Fruit fly (Drosophila melanogaster): ENCODE data around the gene CG6282.
A peak's percentile ranks its signal among the peaks of the same experiment; 100 is the strongest.

Gene CG6282

DNA sequence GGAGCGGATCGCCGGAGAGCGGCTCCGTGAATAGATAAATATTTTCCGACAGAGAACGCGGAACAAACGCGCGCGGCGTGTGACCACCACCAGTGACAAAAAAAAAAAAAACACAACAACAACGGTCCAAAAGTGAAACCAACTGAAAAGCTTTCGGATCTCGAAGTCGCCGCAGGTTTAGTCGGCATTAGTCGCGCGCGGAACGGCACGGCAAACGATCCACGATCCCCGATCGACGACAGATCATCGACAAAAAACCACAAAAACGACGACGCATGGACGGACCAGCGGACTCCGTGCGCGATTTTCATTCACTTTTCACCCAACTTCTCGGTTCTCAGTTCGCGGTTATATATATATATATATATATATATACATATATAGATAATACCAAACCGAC, 26.0 kb upstream of the CG6282 start (continued):
- no peak for TF ChIP-seq Oaz (GFP tag; IDR thresholded peaks at IDR 0.05)
- no peak for TF ChIP-seq CG7786 (GFP tag; optimal IDR thresholded peaks at IDR 0.05)
- no peak for TF ChIP-seq grau (tag; optimal IDR thresholded peaks at IDR 0.05)
- peak; percentile 6 for TF ChIP-seq Hmr (GFP tag; optimal IDR thresholded peaks at IDR 0.05)
- TF ChIP-seq hb (GFP tag; IDR thresholded peaks at IDR 0.05; ENCODE audit: partially characterized antibody) = no peak
- TF ChIP-seq CG30431 (GFP tag; optimal IDR thresholded peaks at IDR 0.05) = no peak
- no peak for TF ChIP-seq insv (GFP tag; optimal IDR thresholded peaks at IDR 0.05)
- TF ChIP-seq sd (tag; optimal IDR thresholded peaks at IDR 0.05) = peak; percentile 33
- TF ChIP-seq Antp (GFP tag; optimal IDR thresholded peaks at IDR 0.05) = no peak
- TF ChIP-seq da (GFP tag; optimal IDR thresholded peaks at IDR 0.05) = no peak
- peak; percentile 56; the same call in 1 of the 2 replicates for TF ChIP-seq Adf1 (GFP tag; IDR thresholded peaks at IDR 0.05)
- TF ChIP-seq ci (GFP tag; IDR thresholded peaks at IDR 0.05) = 0 out of 3 replicates have a peak, but pooled peaks have one; percentile 36

DNA sequence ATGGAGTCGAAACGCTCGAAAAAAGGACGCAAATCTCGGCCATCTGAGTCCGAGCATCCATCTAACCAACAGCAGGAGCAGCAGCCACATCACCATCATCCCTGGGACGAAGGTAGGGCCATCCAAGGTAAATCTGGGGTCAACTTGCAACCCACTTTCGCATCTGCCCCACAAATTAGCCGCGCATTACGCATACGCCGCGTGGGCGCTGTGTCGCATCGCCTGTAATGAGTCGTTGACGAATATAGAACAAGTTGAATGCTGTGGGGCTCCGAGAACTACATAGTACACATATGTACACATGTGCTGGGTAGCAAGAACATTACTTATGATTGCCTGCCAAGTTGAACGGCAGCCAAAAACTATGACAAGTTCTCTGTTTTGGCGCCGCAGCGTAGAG, 24.9 kb upstream of the CG6282 start:
- peak; percentile 45 for TF ChIP-seq Med (GFP tag)
- peak; percentile 23 for TF ChIP-seq CG12769 (tag; optimal IDR thresholded peaks at IDR 0.05)
- TF ChIP-seq CG14441 (GFP tag; IDR thresholded peaks at IDR 0.05) = peak; percentile 28; the same call in 1 of the 2 replicates
- TF ChIP-seq sr (GFP tag; IDR thresholded peaks at IDR 0.05) = peak; percentile 77
- peak; percentile 64; the same call in 1 of the 2 replicates for TF ChIP-seq CG7372 (GFP tag; IDR thresholded peaks at IDR 0.05)
- no peak for TF ChIP-seq hbn (GFP tag; IDR thresholded peaks at IDR 0.05; ENCODE audit: partially characterized antibody)

DNA sequence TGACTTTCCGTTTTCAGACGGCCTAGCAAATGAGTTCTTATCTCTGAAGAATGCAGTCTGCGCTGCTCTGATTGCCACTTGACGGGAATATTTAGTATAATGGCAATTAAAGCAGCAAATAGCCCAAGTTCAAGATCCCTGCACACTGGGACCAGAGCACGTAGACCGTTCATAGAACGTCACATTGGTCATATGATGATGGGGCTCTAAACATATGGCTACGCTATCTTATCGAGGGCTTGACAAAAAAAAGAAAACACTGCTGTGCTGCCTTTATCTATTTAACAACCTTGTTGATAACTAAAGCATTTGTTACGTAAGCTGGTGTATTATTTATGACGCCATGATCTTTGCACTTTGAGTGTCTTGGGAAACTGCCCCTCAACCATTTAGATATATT, 23.7 kb upstream of the CG6282 start:
- peak in 1 of 2 experiments; percentile 85 for TF ChIP-seq Pdp1 (GFP tag; optimal IDR thresholded peaks at IDR 0.05)
- no peak for TF ChIP-seq CG13894 (tag; optimal IDR thresholded peaks at IDR 0.05)
- no peak for TF ChIP-seq CG12219 (GFP tag; optimal IDR thresholded peaks at IDR 0.05)
- no peak for TF ChIP-seq CG13424 (tag; optimal IDR thresholded peaks at IDR 0.05)
- no peak for TF ChIP-seq dan (GFP tag; IDR thresholded peaks at IDR 0.05)
- TF ChIP-seq CG18011 (GFP tag; optimal IDR thresholded peaks at IDR 0.05) = no peak
- no peak for TF ChIP-seq ind (GFP tag; optimal IDR thresholded peaks at IDR 0.05)
- TF ChIP-seq Poxn (GFP tag; IDR thresholded peaks at IDR 0.05) = no peak
- peak; percentile 23 for TF ChIP-seq CG34376 (GFP tag; optimal IDR thresholded peaks at IDR 0.05)
- no peak for TF ChIP-seq sqz (GFP tag; optimal IDR thresholded peaks at IDR 0.05)
- TF ChIP-seq zfh1 (GFP tag; IDR thresholded peaks at IDR 0.05) = no peak
- TF ChIP-seq CG42726 (GFP tag; IDR thresholded peaks at IDR 0.05; ENCODE audit: partially characterized antibody) = no peak
- TF ChIP-seq gem (tag; optimal IDR thresholded peaks at IDR 0.05) = no peak
- TF ChIP-seq Oli (tag; optimal IDR thresholded peaks at IDR 0.05) = no peak
- TF ChIP-seq Xrp1 (GFP tag; IDR thresholded peaks at IDR 0.05) = no peak
- no peak for TF ChIP-seq fd102C (GFP tag; optimal IDR thresholded peaks at IDR 0.05)
- no peak for TF ChIP-seq Mad (GFP tag; optimal IDR thresholded peaks at IDR 0.05)
- TF ChIP-seq CG1233 (GFP tag; optimal IDR thresholded peaks at IDR 0.05) = no peak
- TF ChIP-seq CG8089 (GFP tag; optimal IDR thresholded peaks at IDR 0.05) = no peak
- TF ChIP-seq gcm (GFP tag; optimal IDR thresholded peaks at IDR 0.05) = no peak
- TF ChIP-seq zfh2 (GFP tag; optimal IDR thresholded peaks at IDR 0.05) = no peak
- no peak for TF ChIP-seq CG8388 (GFP tag; optimal IDR thresholded peaks at IDR 0.05)
- no peak for TF ChIP-seq CG32767 (GFP tag; IDR thresholded peaks at IDR 0.05)
- no peak for TF ChIP-seq Drgx (GFP tag; IDR thresholded peaks at IDR 0.05)
- TF ChIP-seq sc (optimal IDR thresholded peaks at IDR 0.05) = no peak
- TF ChIP-seq sc (GFP tag; optimal IDR thresholded peaks at IDR 0.05) = no peak
- TF ChIP-seq Ets65A (GFP tag) = peak; percentile 21
- no peak for TF ChIP-seq D19A (tag; optimal IDR thresholded peaks at IDR 0.05)
- no peak for TF ChIP-seq CG10267 (tag; optimal IDR thresholded peaks at IDR 0.05)
- peak; percentile 84 for TF ChIP-seq GATAe (GFP tag; conservative IDR thresholded peaks at IDR 0.05)
- TF ChIP-seq cato (GFP tag; optimal IDR thresholded peaks at IDR 0.05; ENCODE audit: borderline replicate concordance) = no peak
- no peak for TF ChIP-seq esg (GFP tag; conservative IDR thresholded peaks at IDR 0.05)

Measured in whole organism, embryonic.